Fruit fly (Drosophila melanogaster) whole organism, embryonic: ENCODE measurements around the gene CG31189.

Experiments used
- Aef1 ChIP-seq: fragments of 200-800 bp; sonication (Bioruptor generic); IDR thresholded peaks from 3 replicates; pipeline ENCODE4 v1.3.6; 2022; ENCODE audit warnings: missing biosample characterization, missing genetic modification characterization
- CG10267 ChIP-seq: fragments of 200-800 bp; sonication (Bioruptor generic); optimal IDR thresholded peaks from 2 replicates; lab custom pipeline; 2018; ENCODE audit warnings: missing biosample characterization, mild to moderate bottlenecking, missing genetic modification characterization, moderate library complexity
- CG10366 ChIP-seq: fragments of 200-800 bp; sonication (Bioruptor generic); IDR thresholded peaks from 2 replicates; pipeline ENCODE4 v1.3.6; 2022; ENCODE audit warnings: missing biosample characterization, missing genetic modification characterization
- CG12769 ChIP-seq: fragments of 200-800 bp; sonication (Bioruptor generic); optimal IDR thresholded peaks from 2 replicates; lab custom pipeline; 2019; ENCODE audit warnings: missing biosample characterization, mild to moderate bottlenecking, missing genetic modification characterization, moderate library complexity
- CG13424 ChIP-seq: fragments of 200-800 bp; sonication (Bioruptor generic); optimal IDR thresholded peaks from 2 replicates; lab custom pipeline; 2019; ENCODE audit warnings: missing biosample characterization, mild to moderate bottlenecking, missing genetic modification characterization, moderate library complexity
- CG2116 ChIP-seq: fragments of 200-800 bp; sonication (Bioruptor generic); optimal IDR thresholded peaks from 3 replicates; lab custom pipeline; 2018; ENCODE audit warnings: missing biosample characterization, mild to moderate bottlenecking, missing genetic modification characterization
- CG2120 ChIP-seq: fragments of 200-800 bp; sonication (Bioruptor generic); optimal IDR thresholded peaks from 3 replicates; lab custom pipeline; 2016; ENCODE audit warnings: missing biosample characterization, missing genetic modification characterization
- CG2875 ChIP-seq: fragments of 200-800 bp; sonication (Bioruptor generic); optimal IDR thresholded peaks from 2 replicates; lab custom pipeline; 2017; ENCODE audit warnings: missing biosample characterization, mild to moderate bottlenecking, missing genetic modification characterization, missing genetic modification reagents
- CG34376 ChIP-seq: fragments of 200-800 bp; sonication (Bioruptor generic); optimal IDR thresholded peaks from 2 replicates; lab custom pipeline; 2018; ENCODE audit warnings: missing biosample characterization, mild to moderate bottlenecking, missing genetic modification characterization
- CG3838 ChIP-seq: fragments of 200-800 bp; sonication (Bioruptor generic); optimal IDR thresholded peaks from 3 replicates; lab custom pipeline; 2016; ENCODE audit warnings: missing biosample characterization, missing genetic modification characterization
- CG5245 ChIP-seq: fragments of 200-800 bp; sonication (Bioruptor generic); optimal IDR thresholded peaks from 3 replicates; lab custom pipeline; 2016; ENCODE audit warnings: missing biosample characterization, missing genetic modification characterization
- CG6272 ChIP-seq: fragments of 200-800 bp; sonication (Bioruptor generic); IDR thresholded peaks from 2 replicates; pipeline ENCODE4 v1.3.6; 2022; ENCODE audit warnings: missing biosample characterization, missing genetic modification characterization
- CG6791 ChIP-seq: fragments of 200-800 bp; sonication (Bioruptor generic); IDR thresholded peaks from 3 replicates; pipeline ENCODE4 v1.3.6; 2022; ENCODE audit warnings: missing biosample characterization, missing genetic modification characterization; ENCODE audit not compliant: partially characterized antibody
- CG7987 ChIP-seq: fragments of 200-800 bp; sonication (Bioruptor generic); optimal IDR thresholded peaks from 2 replicates; lab custom pipeline; 2018; ENCODE audit warnings: missing biosample characterization, mild to moderate bottlenecking, missing genetic modification characterization, moderate library complexity
- CG8290 ChIP-seq, 3 experiments: fragments of 200-800 bp; sonication (Bioruptor generic); optimal IDR thresholded peaks; 2 replicates each; lab custom pipeline; 2016 to 2019; ENCODE audit warnings: missing biosample characterization in 3 of 3, missing genetic modification characterization in 3 of 3, mild to moderate bottlenecking in 2 of 3, moderate library complexity in 1 of 3
- CkIIα-i1 ChIP-seq: fragments of 200-800 bp; sonication (Bioruptor generic); IDR thresholded peaks from 2 replicates; pipeline ENCODE4 v1.3.6; 2022; ENCODE audit warnings: missing biosample characterization, missing genetic modification characterization
- CoRest ChIP-seq: fragments of 200-800 bp; sonication (Bioruptor generic); optimal IDR thresholded peaks from 3 replicates; lab custom pipeline; 2018; ENCODE audit warnings: missing biosample characterization, mild to moderate bottlenecking, missing genetic modification characterization, moderate library complexity
- Hey ChIP-seq: fragments of 200-800 bp; sonication (Bioruptor generic); optimal IDR thresholded peaks from 3 replicates; lab custom pipeline; 2018; ENCODE audit warnings: missing biosample characterization, mild to moderate bottlenecking, missing genetic modification characterization
- HmgZ ChIP-seq: fragments of 200-800 bp; sonication (Bioruptor generic); optimal IDR thresholded peaks from 2 replicates; lab custom pipeline; 2018; ENCODE audit warnings: missing biosample characterization, mild to moderate bottlenecking, missing genetic modification characterization
- Hmr ChIP-seq: fragments of 200-800 bp; sonication (Bioruptor generic); optimal IDR thresholded peaks from 3 replicates; lab custom pipeline; 2017; ENCODE audit warnings: mild to moderate bottlenecking, missing biosample characterization, missing genetic modification reagents, missing genetic modification characterization
- Lhr ChIP-seq: fragments of 200-800 bp; sonication (Bioruptor generic); optimal IDR thresholded peaks from 3 replicates; lab custom pipeline; 2017; ENCODE audit warnings: mild to moderate bottlenecking, missing biosample characterization, missing genetic modification reagents, missing genetic modification characterization
- MESR4 ChIP-seq: fragments of 200-800 bp; sonication (Bioruptor generic); optimal IDR thresholded peaks from 2 replicates; lab custom pipeline; 2018; ENCODE audit warnings: missing biosample characterization, mild to moderate bottlenecking, missing genetic modification characterization, moderate library complexity
- Nf-YB ChIP-seq: fragments of 200-800 bp; sonication (Bioruptor generic); optimal IDR thresholded peaks from 3 replicates; lab custom pipeline; 2019; ENCODE audit warnings: missing biosample characterization, mild to moderate bottlenecking, missing genetic modification characterization, moderate library complexity
- Nf-YC ChIP-seq: fragments of 200-800 bp; optimal IDR thresholded peaks from 3 replicates; lab custom pipeline; 2019; ENCODE audit warnings: missing biosample characterization, mild to moderate bottlenecking, missing genetic modification characterization, moderate library complexity
- Sin3A ChIP-seq: fragments of >200 bp; optimal IDR thresholded peaks from 2 replicates; lab custom pipeline; 2018
- bab2 ChIP-seq: fragments of 200-800 bp; sonication (Bioruptor generic); optimal IDR thresholded peaks from 2 replicates; lab custom pipeline; 2016; ENCODE audit warnings: missing biosample characterization, missing genetic modification characterization
- bbx ChIP-seq: fragments of 200-800 bp; sonication (Bioruptor generic); IDR thresholded peaks from 2 replicates; pipeline ENCODE4 v1.3.6; 2022; ENCODE audit warnings: missing biosample characterization, missing genetic modification characterization; ENCODE audit not compliant: partially characterized antibody
- br ChIP-seq: fragments of >200 bp; optimal IDR thresholded peaks from 2 replicates; lab custom pipeline; 2017
- cas ChIP-seq: fragments of 200-800 bp; sonication (Bioruptor generic); IDR thresholded peaks from 2 replicates; pipeline ENCODE4 v1.3.6; 2022; ENCODE audit warnings: missing biosample characterization, missing genetic modification characterization
- chinmo ChIP-seq: fragments of 200-800 bp; sonication (Bioruptor generic); IDR thresholded peaks from 4 replicates; pipeline ENCODE4 v1.3.6; 2022; ENCODE audit warnings: missing biosample characterization, missing genetic modification characterization; ENCODE audit not compliant: partially characterized antibody
- dm ChIP-seq: fragments of 200-800 bp; sonication (Bioruptor generic); optimal IDR thresholded peaks from 3 replicates; lab custom pipeline; 2016; ENCODE audit warnings: missing biosample characterization, missing genetic modification characterization
- en ChIP-seq: fragments of 200-800 bp; sonication (Bioruptor generic); optimal IDR thresholded peaks from 2 replicates; lab custom pipeline; 2016; ENCODE audit warnings: missing biosample characterization, missing genetic modification characterization
- exex ChIP-seq: fragments of 200-800 bp; sonication (Bioruptor generic); optimal IDR thresholded peaks from 4 replicates; lab custom pipeline; 2018; ENCODE audit warnings: missing biosample characterization, mild to moderate bottlenecking, missing genetic modification characterization, moderate library complexity
- grn ChIP-seq: fragments of 200-800 bp; sonication (Bioruptor generic); optimal IDR thresholded peaks from 3 replicates; lab custom pipeline; 2017; ENCODE audit warnings: missing biosample characterization, missing genetic modification characterization
- ham ChIP-seq: fragments of 200-800 bp; sonication (Bioruptor generic); IDR thresholded peaks from 2 replicates; pipeline ENCODE4 v1.3.6; 2022; ENCODE audit warnings: missing biosample characterization, missing genetic modification characterization
- jing ChIP-seq: fragments of 200-800 bp; sonication (Bioruptor generic); optimal IDR thresholded peaks from 2 replicates; lab custom pipeline; 2018; ENCODE audit warnings: missing biosample characterization, mild to moderate bottlenecking, missing genetic modification characterization
- kni ChIP-seq: fragments of 200-800 bp; sonication (Bioruptor generic); optimal IDR thresholded peaks from 3 replicates; lab custom pipeline; 2017; ENCODE audit warnings: mild to moderate bottlenecking, missing biosample characterization, missing genetic modification reagents, missing genetic modification characterization
- nerfin-1 ChIP-seq: fragments of 200-800 bp; sonication (Bioruptor generic); optimal IDR thresholded peaks from 3 replicates; lab custom pipeline; 2019; ENCODE audit warnings: missing biosample characterization, mild to moderate bottlenecking, missing genetic modification characterization, moderate library complexity
- otp ChIP-seq: fragments of 200-800 bp; sonication (Bioruptor generic); IDR thresholded peaks from 3 replicates; pipeline ENCODE4, ENCODE4 v1.3.6; 2022; ENCODE audit warnings: missing biosample characterization, missing genetic modification characterization
- peb ChIP-seq: fragments of 200-800 bp; sonication (Bioruptor generic); IDR thresholded peaks from 2 replicates; pipeline ENCODE4 v1.3.6; 2022; ENCODE audit warnings: missing biosample characterization, missing genetic modification characterization
- pfk ChIP-seq: fragments of 200-800 bp; sonication (Bioruptor generic); optimal IDR thresholded peaks from 2 replicates; lab custom pipeline; 2018; ENCODE audit warnings: missing biosample characterization, mild to moderate bottlenecking, missing genetic modification characterization, moderate library complexity
- phol ChIP-seq: fragments of 200-800 bp; sonication (Bioruptor generic); optimal IDR thresholded peaks from 3 replicates; lab custom pipeline; 2018; ENCODE audit warnings: missing biosample characterization, mild to moderate bottlenecking, missing genetic modification characterization, moderate library complexity
- pzg ChIP-seq: fragments of 200-800 bp; sonication (Bioruptor generic); optimal IDR thresholded peaks from 3 replicates; lab custom pipeline; 2018; ENCODE audit warnings: missing biosample characterization, mild to moderate bottlenecking, missing genetic modification characterization, moderate library complexity
- ro ChIP-seq: fragments of 200-800 bp; sonication (Bioruptor generic); IDR thresholded peaks from 2 replicates; pipeline ENCODE4 v1.3.6; 2022; ENCODE audit warnings: missing biosample characterization, missing genetic modification characterization
- stwl ChIP-seq: fragments of 200-800 bp; sonication (Bioruptor generic); optimal IDR thresholded peaks from 3 replicates; lab custom pipeline; 2018; ENCODE audit warnings: missing biosample characterization, mild to moderate bottlenecking, missing genetic modification characterization, moderate library complexity
- tap ChIP-seq: fragments of 200-800 bp; optimal IDR thresholded peaks from 3 replicates; lab custom pipeline; 2019; ENCODE audit warnings: missing biosample characterization, mild to moderate bottlenecking, missing genetic modification characterization, moderate library complexity
- tna ChIP-seq: fragments of 200-800 bp; sonication (Bioruptor generic); IDR thresholded peaks from 2 replicates; pipeline ENCODE4 v1.3.6; 2022; ENCODE audit warnings: missing biosample characterization, missing genetic modification characterization; ENCODE audit not compliant: partially characterized antibody
- tup ChIP-seq: fragments of 200-800 bp; sonication (Bioruptor generic); optimal IDR thresholded peaks from 2 replicates; lab custom pipeline; 2016; ENCODE audit warnings: missing biosample characterization, mild to moderate bottlenecking, missing genetic modification characterization, moderate library complexity
- zfh2 ChIP-seq: fragments of 200-800 bp; sonication (Bioruptor generic); optimal IDR thresholded peaks from 2 replicates; lab custom pipeline; 2016; ENCODE audit warnings: missing biosample characterization, missing genetic modification characterization

Gene CG31189

dm6 chr3R:21073141-21073540 is 27.5 kb upstream of the CG31189 start, which contains the start of gene r-l (continued):
- TF ChIP-seq exex: peak; percentile 81
- peak; percentile 26; the same call in 1 of the 3 replicates for TF ChIP-seq otp (GFP tag; lab: Robert Waterston, UW)
- TF ChIP-seq CG5245 (GFP tag; lab: Kevin White, UChicago): no peak
- TF ChIP-seq Nf-YB (GFP tag; lab: Kevin White, UChicago): peak; percentile 20
- TF ChIP-seq pfk (GFP tag; lab: Kevin White, UChicago): no peak
- TF ChIP-seq CG2120 (GFP tag; lab: Kevin White, UChicago): peak; percentile 25
- TF ChIP-seq zfh2 (GFP tag; lab: Kevin White, UChicago): peak; percentile 4
- peak; percentile 62 for TF ChIP-seq MESR4
- TF ChIP-seq ham (GFP tag; lab: Robert Waterston, UW): no peak
- TF ChIP-seq stwl (tag; lab: Kevin White, UChicago): peak; percentile 54
- TF ChIP-seq en (GFP tag; lab: Kevin White, UChicago): no peak
- TF ChIP-seq dm (GFP tag; lab: Kevin White, UChicago): peak; percentile 92
- TF ChIP-seq kni (GFP tag; lab: Kevin White, UChicago): no peak
- no peak for TF ChIP-seq ro (GFP tag; lab: Robert Waterston, UW)
- TF ChIP-seq HmgZ (tag; lab: Kevin White, UChicago): peak; percentile 86
- peak; percentile 60 for TF ChIP-seq phol (tag; lab: Kevin White, UChicago)
- no peak for TF ChIP-seq tap (tag; lab: Kevin White, UChicago)
- no peak for TF ChIP-seq nerfin-1 (tag; lab: Kevin White, UChicago)
- TF ChIP-seq peb (GFP tag; lab: Robert Waterston, UW): no peak
- TF ChIP-seq cas (GFP tag; lab: Robert Waterston, UW): no peak
- TF ChIP-seq Nf-YC (tag; lab: Kevin White, UChicago): peak; percentile 80
- TF ChIP-seq Lhr (GFP tag; lab: Kevin White, UChicago): peak; percentile 79
- TF ChIP-seq CG34376: peak; percentile 0
- no peak for TF ChIP-seq CkIIα-i1 (GFP tag; lab: Robert Waterston, UW)
- TF ChIP-seq pzg (GFP tag; lab: Kevin White, UChicago): peak; percentile 98
- no peak for TF ChIP-seq CG10366
- no peak for TF ChIP-seq tup (GFP tag; lab: Kevin White, UChicago)
- peak; percentile 73 for TF ChIP-seq CG2116
- TF ChIP-seq Sin3A (lab: Kevin White, UChicago): peak; percentile 61
- TF ChIP-seq CG6272 (GFP tag; lab: Robert Waterston, UW): no peak
- no peak for TF ChIP-seq CG8290 (GFP tag; optimal IDR thresholded peaks at IDR 0.05; lab: Kevin White, UChicago)
- TF ChIP-seq CG8290 (tag; optimal IDR thresholded peaks at IDR 0.05; lab: Kevin White, UChicago): peak in 1 of 2 experiments; percentile 77
- TF ChIP-seq Hey (tag; lab: Kevin White, UChicago): no peak
- TF ChIP-seq jing (GFP tag; lab: Kevin White, UChicago): no peak
- no peak for TF ChIP-seq Aef1 (GFP tag; lab: Robert Waterston, UW)

dm6 chr3R:21071943-21072500 is 26.4 kb upstream of the CG31189 start:
- TF ChIP-seq grn (GFP tag; lab: Kevin White, UChicago) (peak; percentile 73), ham (GFP tag; lab: Robert Waterston, UW) (no peak), Hmr (GFP tag; lab: Kevin White, UChicago) (no peak), CG3838 (no peak), bab2 (no peak), bbx (peak; percentile 17; the same call in 1 of the 2 replicates), br (no peak), CG13424 (tag; lab: Kevin White, UChicago) (no peak), CG6791 (GFP tag; lab: Robert Waterston, UW) (0 out of 3 replicates have a peak, but pooled peaks have one; percentile 9), CG10267 (tag; lab: Kevin White, UChicago) (no peak), chinmo (GFP tag; lab: Robert Waterston, UW) (0 out of 4 replicates have a peak, but pooled peaks have one; percentile 29), exex (peak; percentile 74), CG34376 (peak; percentile 5), CoRest (tag; lab: Kevin White, UChicago) (no peak), CG12769 (peak; percentile 62), CG2875 (GFP tag; lab: Kevin White, UChicago) (no peak), CG7987 (GFP tag; lab: Kevin White, UChicago) (peak; percentile 9), tna (GFP tag; lab: Robert Waterston, UW) (no peak)
